Fruit fly (Drosophila melanogaster): Measurements from ENCODE around the gene mRpL13.

mRpL13 gene

dm6 chr2L:18886904-18887303, 27.9 kb upstream of the mRpL13 start:
- TF ChIP-seq h (optimal IDR thresholded peaks at IDR 0.05) = no peak
- TF ChIP-seq Myc (optimal IDR thresholded peaks at IDR 0.05) = no peak
- TF ChIP-seq ttk (optimal IDR thresholded peaks at IDR 0.05) = no peak
- TF ChIP-seq insv (optimal IDR thresholded peaks at IDR 0.05) = no peak
- no peak for TF ChIP-seq Sin3A (optimal IDR thresholded peaks at IDR 0.05)
- no peak for TF ChIP-seq psq (optimal IDR thresholded peaks at IDR 0.05)

- TF ChIP-seq Myc (optimal IDR thresholded peaks at IDR 0.05) (no peak), insv (optimal IDR thresholded peaks at IDR 0.05) (no peak), h (optimal IDR thresholded peaks at IDR 0.05) (no peak), ttk (optimal IDR thresholded peaks at IDR 0.05) (no peak), Sin3A (optimal IDR thresholded peaks at IDR 0.05) (no peak), psq (optimal IDR thresholded peaks at IDR 0.05) (no peak)
Observed at dm6 chr2L:18884783-18885182, 25.7 kb upstream of the mRpL13 start.

dm6 chr2L:18882734-18883133, 23.7 kb upstream of the mRpL13 start:
- TF ChIP-seq Sin3A (optimal IDR thresholded peaks at IDR 0.05) (no peak), h (optimal IDR thresholded peaks at IDR 0.05) (no peak), insv (optimal IDR thresholded peaks at IDR 0.05) (no peak), Myc (optimal IDR thresholded peaks at IDR 0.05) (no peak), psq (optimal IDR thresholded peaks at IDR 0.05) (no peak), ttk (optimal IDR thresholded peaks at IDR 0.05) (no peak)

dm6 chr2L:18881014-18881660, 22.1 kb upstream of the mRpL13 start, which contains the start of gene tup:
Gene tup (minus strand): TSS chr2L:18881261.
- TF ChIP-seq Sin3A (optimal IDR thresholded peaks at IDR 0.05) = no peak
- no peak for TF ChIP-seq ttk (optimal IDR thresholded peaks at IDR 0.05)
- TF ChIP-seq psq (optimal IDR thresholded peaks at IDR 0.05) = no peak
- no peak for TF ChIP-seq Myc (optimal IDR thresholded peaks at IDR 0.05)
- TF ChIP-seq insv (optimal IDR thresholded peaks at IDR 0.05) = no peak

dm6 chr2L:18878439-18878838, 19.4 kb upstream of the mRpL13 start:
- TF ChIP-seq Myc (optimal IDR thresholded peaks at IDR 0.05) = no peak
- no peak for TF ChIP-seq h (optimal IDR thresholded peaks at IDR 0.05)
- TF ChIP-seq psq (optimal IDR thresholded peaks at IDR 0.05) = no peak
- TF ChIP-seq insv (optimal IDR thresholded peaks at IDR 0.05) = no peak
- TF ChIP-seq ttk (optimal IDR thresholded peaks at IDR 0.05) = no peak
- no peak for TF ChIP-seq Sin3A (optimal IDR thresholded peaks at IDR 0.05)

- no peak for TF ChIP-seq psq (optimal IDR thresholded peaks at IDR 0.05)
- TF ChIP-seq Sin3A (optimal IDR thresholded peaks at IDR 0.05) = no peak
- no peak for TF ChIP-seq Myc (optimal IDR thresholded peaks at IDR 0.05)
- no peak for TF ChIP-seq ttk (optimal IDR thresholded peaks at IDR 0.05)
- no peak for TF ChIP-seq h (optimal IDR thresholded peaks at IDR 0.05)
- no peak for TF ChIP-seq insv (optimal IDR thresholded peaks at IDR 0.05)
Observed at dm6 chr2L:18875213-18875612, 16.2 kb upstream of the mRpL13 start.

- no peak for TF ChIP-seq Sin3A (optimal IDR thresholded peaks at IDR 0.05)
- TF ChIP-seq Myc (optimal IDR thresholded peaks at IDR 0.05) = no peak
- no peak for TF ChIP-seq insv (optimal IDR thresholded peaks at IDR 0.05)
- TF ChIP-seq psq (optimal IDR thresholded peaks at IDR 0.05) = no peak
- no peak for TF ChIP-seq ttk (optimal IDR thresholded peaks at IDR 0.05)
- no peak for TF ChIP-seq h (optimal IDR thresholded peaks at IDR 0.05)
Observed at dm6 chr2L:18871822-18872221, 12.8 kb upstream of the mRpL13 start.

- TF ChIP-seq h (optimal IDR thresholded peaks at IDR 0.05) (no peak), psq (optimal IDR thresholded peaks at IDR 0.05) (no peak), ttk (optimal IDR thresholded peaks at IDR 0.05) (no peak), Myc (optimal IDR thresholded peaks at IDR 0.05) (no peak), Sin3A (optimal IDR thresholded peaks at IDR 0.05) (no peak), insv (optimal IDR thresholded peaks at IDR 0.05) (no peak)
Observed at dm6 chr2L:18867815-18868214, 8.8 kb upstream of the mRpL13 start.

dm6 chr2L:18866582-18866981, 7.5 kb upstream of the mRpL13 start:
- TF ChIP-seq Sin3A (optimal IDR thresholded peaks at IDR 0.05) (no peak), h (optimal IDR thresholded peaks at IDR 0.05) (no peak), psq (optimal IDR thresholded peaks at IDR 0.05) (no peak), ttk (optimal IDR thresholded peaks at IDR 0.05) (no peak), insv (optimal IDR thresholded peaks at IDR 0.05) (no peak), Myc (optimal IDR thresholded peaks at IDR 0.05) (no peak)

dm6 chr2L:18864981-18865380, 5.9 kb upstream of the mRpL13 start:
- TF ChIP-seq Sin3A (optimal IDR thresholded peaks at IDR 0.05) = no peak

- TF ChIP-seq psq (optimal IDR thresholded peaks at IDR 0.05) (no peak), h (optimal IDR thresholded peaks at IDR 0.05) (no peak), Myc (optimal IDR thresholded peaks at IDR 0.05) (no peak), insv (optimal IDR thresholded peaks at IDR 0.05) (no peak), Sin3A (optimal IDR thresholded peaks at IDR 0.05) (no peak), ttk (optimal IDR thresholded peaks at IDR 0.05) (no peak)
Observed at dm6 chr2L:18864093-18864492, 5.0 kb upstream of the mRpL13 start.

dm6 chr2L:18860920-18861319, 1.9 kb upstream of the mRpL13 start:
- TF ChIP-seq psq (optimal IDR thresholded peaks at IDR 0.05) (no peak), Myc (optimal IDR thresholded peaks at IDR 0.05) (no peak), ttk (optimal IDR thresholded peaks at IDR 0.05) (no peak), insv (optimal IDR thresholded peaks at IDR 0.05) (no peak), h (optimal IDR thresholded peaks at IDR 0.05) (no peak), Sin3A (optimal IDR thresholded peaks at IDR 0.05) (no peak)

- TF ChIP-seq Myc (optimal IDR thresholded peaks at IDR 0.05) (no peak), Sin3A (optimal IDR thresholded peaks at IDR 0.05) (no peak), h (optimal IDR thresholded peaks at IDR 0.05) (no peak), psq (optimal IDR thresholded peaks at IDR 0.05) (no peak), ttk (optimal IDR thresholded peaks at IDR 0.05) (no peak), insv (optimal IDR thresholded peaks at IDR 0.05) (no peak)
Observed at dm6 chr2L:18857635-18858059, 1.4 kb downstream of the mRpL13 start.

Measured in Kc167 (cell line).